Worm (Caenorhabditis elegans): Measurements from ENCODE around the gene hil-7.

hil-7 gene

DNA sequence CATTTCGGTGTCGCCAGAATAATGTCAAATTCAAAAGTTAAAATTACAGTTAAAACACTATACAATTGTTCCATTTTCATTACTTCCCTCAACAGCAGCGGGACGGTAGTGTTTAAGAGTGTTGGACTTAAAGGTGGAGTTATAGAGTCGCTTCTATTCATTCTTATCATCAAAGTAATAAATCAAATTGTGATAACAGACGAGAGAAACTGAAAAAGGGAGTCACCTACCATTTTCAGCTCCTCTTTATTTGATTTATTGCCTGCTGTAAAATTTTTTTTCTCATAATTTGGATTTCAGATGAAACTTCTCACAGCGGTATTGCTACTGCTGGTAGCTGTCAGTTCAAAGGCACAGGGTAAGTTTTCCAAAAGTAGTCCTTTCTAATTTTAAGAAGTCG lies 6.2 kb upstream of the hil-7 start, which contains the start of gene C01B10.6:
TSS of gene C01B10.6 (plus strand) at position 301 of the 400 bp plus-strand sequence.
- no peak for TF ChIP-seq unc-55 (GFP tag; optimal IDR thresholded peaks at IDR 0.05)
- peak; percentile 4 for TF ChIP-seq fos-1 (tag; optimal IDR thresholded peaks at IDR 0.05)

ce11 chrIV:6646905-6647304 lies 793 bp downstream of the hil-7 start:
- TF ChIP-seq ZK546.5 (tag; optimal IDR thresholded peaks at IDR 0.05): no peak
- no peak for TF ChIP-seq alr-1 (tag; optimal IDR thresholded peaks at IDR 0.05)
- TF ChIP-seq nhr-77 (tag; optimal IDR thresholded peaks at IDR 0.05): no peak
- no peak for TF ChIP-seq ama-1 (optimal IDR thresholded peaks at IDR 0.05)
- TF ChIP-seq sma-9 (GFP tag; optimal IDR thresholded peaks at IDR 0.05): no peak
- no peak for TF ChIP-seq sma-9 (tag; optimal IDR thresholded peaks at IDR 0.05)
- no peak for TF ChIP-seq ceh-82 (tag; optimal IDR thresholded peaks at IDR 0.05)
- TF ChIP-seq unc-62 (GFP tag; optimal IDR thresholded peaks at IDR 0.05): no peak
- no peak for TF ChIP-seq aly-2 (tag; optimal IDR thresholded peaks at IDR 0.05)
- TF ChIP-seq R02D3.7 (tag; optimal IDR thresholded peaks at IDR 0.05): no peak
- no peak for TF ChIP-seq gmeb-1 (tag; optimal IDR thresholded peaks at IDR 0.05)
- TF ChIP-seq nhr-23 (tag; optimal IDR thresholded peaks at IDR 0.05): no peak
- TF ChIP-seq mab-5 (tag; optimal IDR thresholded peaks at IDR 0.05): no peak
- no peak for TF ChIP-seq nhr-21 (tag; optimal IDR thresholded peaks at IDR 0.05)
- TF ChIP-seq lin-13 (GFP tag; optimal IDR thresholded peaks at IDR 0.05): no peak
- TF ChIP-seq nhr-12 (tag; optimal IDR thresholded peaks at IDR 0.05): no peak
- no peak for TF ChIP-seq C34F6.9 (tag; optimal IDR thresholded peaks at IDR 0.05)
- no peak for TF ChIP-seq mbf-1 (tag; optimal IDR thresholded peaks at IDR 0.05)
- no peak for TF ChIP-seq nhr-11 (tag; optimal IDR thresholded peaks at IDR 0.05)
- TF ChIP-seq lin-11 (tag; optimal IDR thresholded peaks at IDR 0.05): no peak
- no peak for TF ChIP-seq nhr-10 (tag; optimal IDR thresholded peaks at IDR 0.05)

ce11 chrIV:6648625-6649024 lies 2.5 kb downstream of the hil-7 start:
- TF ChIP-seq elt-3 (tag; optimal IDR thresholded peaks at IDR 0.05) (no peak), ztf-4 (tag; optimal IDR thresholded peaks at IDR 0.05) (no peak), dmd-4 (tag; optimal IDR thresholded peaks at IDR 0.05) (no peak), C34F6.9 (tag; optimal IDR thresholded peaks at IDR 0.05) (peak; percentile 44), unc-62 (GFP tag; optimal IDR thresholded peaks at IDR 0.05) (no peak), sem-4 (tag; optimal IDR thresholded peaks at IDR 0.05) (no peak), R02D3.7 (tag; optimal IDR thresholded peaks at IDR 0.05) (no peak), mab-5 (tag; optimal IDR thresholded peaks at IDR 0.05) (peak; percentile 43), sma-9 (GFP tag; optimal IDR thresholded peaks at IDR 0.05) (no peak), sma-9 (tag; optimal IDR thresholded peaks at IDR 0.05) (no peak), nhr-10 (tag; optimal IDR thresholded peaks at IDR 0.05) (no peak), peb-1 (tag; optimal IDR thresholded peaks at IDR 0.05) (no peak), lsy-2 (tag; optimal IDR thresholded peaks at IDR 0.05) (peak in 1 of 2 experiments; percentile 29), unc-55 (GFP tag; optimal IDR thresholded peaks at IDR 0.05) (peak; percentile 41), nhr-12 (tag; optimal IDR thresholded peaks at IDR 0.05) (no peak), nhr-25 (tag; optimal IDR thresholded peaks at IDR 0.05) (no peak), fos-1 (tag; optimal IDR thresholded peaks at IDR 0.05) (no peak), ceh-82 (tag; optimal IDR thresholded peaks at IDR 0.05) (no peak), aly-2 (tag; optimal IDR thresholded peaks at IDR 0.05) (no peak), F13H6.1 (tag; optimal IDR thresholded peaks at IDR 0.05) (peak; percentile 56)

DNA sequence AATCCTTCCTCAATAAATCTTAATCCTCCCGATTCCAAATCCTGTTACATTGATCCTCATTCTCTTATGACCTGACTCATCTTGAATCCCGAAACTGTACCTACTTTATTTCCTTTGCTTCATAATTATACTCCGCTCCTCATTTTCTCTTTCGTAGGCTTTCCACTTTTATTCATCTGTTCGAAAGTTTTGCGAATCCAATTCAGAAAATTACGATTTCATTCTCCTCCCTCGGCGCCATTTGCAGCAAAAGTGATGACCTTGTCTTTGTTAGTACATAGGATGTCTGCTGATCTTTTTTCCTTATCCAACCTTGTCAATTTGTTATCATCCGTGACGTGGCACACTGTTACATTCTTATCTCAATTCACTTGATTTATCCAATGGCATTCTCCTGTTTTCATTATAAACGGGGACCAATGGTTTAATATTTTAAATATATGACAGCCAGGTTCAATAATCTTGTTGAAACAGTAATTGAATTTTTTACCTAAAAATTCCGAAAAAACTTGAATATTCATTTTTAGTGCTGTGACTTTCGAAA lies 6.4 kb downstream of the hil-7 start:
- no peak for TF ChIP-seq ZK546.5 (tag; optimal IDR thresholded peaks at IDR 0.05)
- peak; percentile 77 for TF ChIP-seq crh-2 (tag; optimal IDR thresholded peaks at IDR 0.05)

DNA sequence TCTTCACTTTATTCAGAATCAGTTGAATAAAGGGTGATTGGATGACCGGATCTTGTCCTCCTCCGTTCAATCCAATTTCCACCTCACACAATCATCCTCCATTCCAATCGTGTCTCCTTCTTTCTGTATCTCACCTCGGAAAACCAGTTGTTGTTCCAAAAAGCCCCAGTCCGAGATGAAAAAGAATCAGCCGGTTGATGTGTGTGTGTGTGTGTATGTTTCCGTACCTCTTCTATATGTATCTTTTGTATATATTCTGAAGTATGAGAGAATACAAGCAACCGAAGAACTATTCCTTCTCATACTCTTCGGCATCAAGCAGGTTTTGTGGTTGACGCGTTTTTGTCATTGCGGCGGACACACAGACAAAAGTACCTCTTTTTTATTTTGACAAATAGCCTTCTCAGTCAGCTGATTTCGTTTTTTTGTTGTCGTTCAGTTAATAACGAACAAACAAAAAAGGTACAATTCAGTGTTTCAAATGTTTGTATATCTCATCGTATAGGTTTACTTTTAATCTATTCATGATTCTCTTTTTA lies 7.6 kb downstream of the hil-7 start:
- TF ChIP-seq nhr-23 (tag; optimal IDR thresholded peaks at IDR 0.05): no peak
- TF ChIP-seq zag-1 (tag; optimal IDR thresholded peaks at IDR 0.05): no peak
- TF ChIP-seq nhr-12 (tag; optimal IDR thresholded peaks at IDR 0.05): no peak
- TF ChIP-seq nhr-21 (tag; optimal IDR thresholded peaks at IDR 0.05): peak; percentile 48
- TF ChIP-seq nhr-77 (tag; optimal IDR thresholded peaks at IDR 0.05): no peak
- peak; percentile 1 for TF ChIP-seq Y55F3AM.14 (GFP tag; optimal IDR thresholded peaks at IDR 0.05)
- TF ChIP-seq elt-3 (tag; optimal IDR thresholded peaks at IDR 0.05): no peak
- TF ChIP-seq blmp-1 (tag; optimal IDR thresholded peaks at IDR 0.05; ENCODE audit: insufficient read depth): no peak
- TF ChIP-seq nhr-25 (tag; optimal IDR thresholded peaks at IDR 0.05): peak; percentile 15
- TF ChIP-seq ZK546.5 (tag; optimal IDR thresholded peaks at IDR 0.05): no peak
- TF ChIP-seq nhr-11 (tag; optimal IDR thresholded peaks at IDR 0.05): no peak
- TF ChIP-seq ceh-16 (tag; optimal IDR thresholded peaks at IDR 0.05): no peak
- TF ChIP-seq sem-4 (tag; optimal IDR thresholded peaks at IDR 0.05): peak; percentile 43
- no peak for TF ChIP-seq alr-1 (tag; optimal IDR thresholded peaks at IDR 0.05)
- no peak for TF ChIP-seq lin-13 (GFP tag; optimal IDR thresholded peaks at IDR 0.05)
- TF ChIP-seq nhr-10 (tag; optimal IDR thresholded peaks at IDR 0.05): no peak
- no peak for TF ChIP-seq ztf-1 (GFP tag; conservative IDR thresholded peaks at IDR 0.05)
